Worm (Caenorhabditis elegans) whole organism, L4/young adult: ENCODE measurements around the gene xtr-2.

Source experiments
- W03F9.2 ChIP-seq: fragments of 150-350 bp; optimal IDR thresholded peaks from 2 replicates; lab custom pipeline; 2014; ENCODE audit warnings: missing biosample characterization, missing genetic modification characterization
- dao-5 ChIP-seq: sonication (generic microtip); optimal IDR thresholded peaks from 2 replicates; lab custom pipeline; 2016; ENCODE audit warnings: missing genotype, missing genetic modification characterization, moderate library complexity, missing compliant biosample characterization
- him-1 ChIP-seq: sonication (generic microtip); optimal IDR thresholded peaks from 2 replicates; lab custom pipeline; 2016; ENCODE audit warnings: missing genotype, missing genetic modification reagents, missing genetic modification characterization, missing compliant biosample characterization

Gene xtr-2

ce11 chrX:12364804-12365203, 49.4 kb downstream of the xtr-2 start, which contains the start of gene F19H6.5:
F19H6.5 (minus strand) TSS chrX:12364904.
- no peak for TF ChIP-seq dao-5
- no peak for TF ChIP-seq W03F9.2 (tag; lab: Kevin White, UChicago)
- TF ChIP-seq him-1 (tag; lab: Kevin White, UChicago) = no peak

- TF ChIP-seq him-1 (tag; lab: Kevin White, UChicago) = no peak
- no peak for TF ChIP-seq dao-5
- no peak for TF ChIP-seq W03F9.2 (tag; lab: Kevin White, UChicago)
Measured at ce11 chrX:12365388-12365787, 50.0 kb downstream of the xtr-2 start, which contains the start of gene F19H6.4. F19H6.4 (plus strand) TSS chrX:12365688.

ce11 chrX:12367498-12367897, 52.1 kb downstream of the xtr-2 start:
- TF ChIP-seq him-1 (tag; lab: Kevin White, UChicago) = no peak
- TF ChIP-seq dao-5 = no peak
